Worm (Caenorhabditis elegans): ENCODE data around the gene C46E10.3.

Gene C46E10.3

ce11 chrII:3721016-3721415 lies at the start of gene C46E10.3:
Gene C46E10.3, plus strand, starts transcription at chrII:3721316.
- TF ChIP-seq F13H6.1 (tag; optimal IDR thresholded peaks at IDR 0.05) (no peak), ceh-14 (tag; optimal IDR thresholded peaks at IDR 0.05) (no peak), ttx-3 (tag; optimal IDR thresholded peaks at IDR 0.05) (no peak), unc-42 (tag; optimal IDR thresholded peaks at IDR 0.05) (no peak), ceh-22 (tag; optimal IDR thresholded peaks at IDR 0.05) (no peak), nhr-232 (tag; optimal IDR thresholded peaks at IDR 0.05) (no peak)

- TF ChIP-seq tbx-2 (tag; optimal IDR thresholded peaks at IDR 0.05) (no peak), lin-11 (tag; optimal IDR thresholded peaks at IDR 0.05) (no peak), pag-3 (tag; optimal IDR thresholded peaks at IDR 0.05; ENCODE audit: borderline replicate concordance) (no peak), ceh-22 (tag; optimal IDR thresholded peaks at IDR 0.05) (no peak), ztf-16 (tag; optimal IDR thresholded peaks at IDR 0.05) (no peak), ceh-30 (tag; optimal IDR thresholded peaks at IDR 0.05) (no peak), ceh-24 (tag; optimal IDR thresholded peaks at IDR 0.05) (no peak), lim-6 (tag; optimal IDR thresholded peaks at IDR 0.05) (no peak), ceh-14 (tag; optimal IDR thresholded peaks at IDR 0.05) (no peak), C08G9.2 (tag; optimal IDR thresholded peaks at IDR 0.05) (no peak), ama-1 (optimal IDR thresholded peaks at IDR 0.05) (no peak), npax-4 (tag; optimal IDR thresholded peaks at IDR 0.05) (no peak), unc-55 (GFP tag; optimal IDR thresholded peaks at IDR 0.05) (no peak), tbx-7 (tag; optimal IDR thresholded peaks at IDR 0.05) (no peak), ceh-48 (tag; optimal IDR thresholded peaks at IDR 0.05) (no peak), gmeb-2 (tag; optimal IDR thresholded peaks at IDR 0.05) (no peak), ceh-31 (tag; optimal IDR thresholded peaks at IDR 0.05) (no peak), sox-4 (tag; optimal IDR thresholded peaks at IDR 0.05) (no peak), unc-3 (GFP tag; conservative IDR thresholded peaks at IDR 0.05) (no peak), unc-3 (tag; optimal IDR thresholded peaks at IDR 0.05) (no peak), hlh-6 (tag; optimal IDR thresholded peaks at IDR 0.05) (no peak)
Observed at ce11 chrII:3673493-3673892, 47.6 kb upstream of the C46E10.3 start, which contains the start of gene sea-1. Gene sea-1, minus strand, starts transcription at chrII:3673593.

ce11 chrII:3675176-3675575 lies 45.9 kb upstream of the C46E10.3 start, which contains the start of gene F19B10.2:
Gene F19B10.2, plus strand, starts transcription at chrII:3675476.
- TF ChIP-seq rnt-1 (tag; optimal IDR thresholded peaks at IDR 0.05) (no peak), madf-2 (tag; optimal IDR thresholded peaks at IDR 0.05) (no peak), pax-1 (tag; optimal IDR thresholded peaks at IDR 0.05) (no peak), ahr-1 (tag; optimal IDR thresholded peaks at IDR 0.05) (no peak), nhr-232 (tag; optimal IDR thresholded peaks at IDR 0.05) (no peak), ceh-9 (tag; optimal IDR thresholded peaks at IDR 0.05) (no peak)

ce11 chrII:3678978-3679377 lies 42.1 kb upstream of the C46E10.3 start:
- TF ChIP-seq ceh-30 (tag; optimal IDR thresholded peaks at IDR 0.05) (no peak), ceh-48 (tag; optimal IDR thresholded peaks at IDR 0.05) (no peak), T23F11.4 (GFP tag; optimal IDR thresholded peaks at IDR 0.05) (no peak), hlh-15 (tag; optimal IDR thresholded peaks at IDR 0.05) (no peak), ttx-3 (tag; optimal IDR thresholded peaks at IDR 0.05) (no peak), F13H6.1 (tag; optimal IDR thresholded peaks at IDR 0.05) (no peak), npax-4 (tag; optimal IDR thresholded peaks at IDR 0.05) (no peak), ceh-6 (GFP tag; optimal IDR thresholded peaks at IDR 0.05) (no peak), ref-2 (tag; optimal IDR thresholded peaks at IDR 0.05) (no peak), fax-1 (tag; optimal IDR thresholded peaks at IDR 0.05) (no peak), ama-1 (optimal IDR thresholded peaks at IDR 0.05) (no peak), C08G9.2 (tag; optimal IDR thresholded peaks at IDR 0.05) (no peak), ahr-1 (tag; optimal IDR thresholded peaks at IDR 0.05) (no peak), ztf-16 (tag; optimal IDR thresholded peaks at IDR 0.05) (no peak), madf-2 (tag; optimal IDR thresholded peaks at IDR 0.05) (no peak), elt-2 (tag; optimal IDR thresholded peaks at IDR 0.05) (no peak), ceh-24 (tag; optimal IDR thresholded peaks at IDR 0.05) (no peak), mec-3 (tag; optimal IDR thresholded peaks at IDR 0.05; ENCODE audit: borderline replicate concordance) (no peak)

Data from whole organism, late embryonic.